Worm (Caenorhabditis elegans) whole organism, early embryonic: ENCODE measurements around the gene T26G10.5.

Experiments
- B0310.2 ChIP-seq: sonication (generic microtip); optimal IDR thresholded peaks from 2 replicates; lab custom pipeline; 2016; ENCODE audit warnings: mild to moderate bottlenecking, missing genetic modification characterization, missing compliant biosample characterization
- aly-1 ChIP-seq: sonication (generic microtip); optimal IDR thresholded peaks from 2 replicates; lab custom pipeline; 2016; ENCODE audit warnings: missing genetic modification characterization, missing compliant biosample characterization
- ama-1 ChIP-seq: fragments of 150-350 bp; optimal IDR thresholded peaks from 2 replicates; lab custom pipeline; 2014
- ceh-13 ChIP-seq: fragments of 200-800 bp; sonication (Bioruptor generic); optimal IDR thresholded peaks from 2 replicates; lab custom pipeline; 2018; ENCODE audit warnings: mild to moderate bottlenecking, missing genetic modification characterization, missing compliant biosample characterization
- flt-1 ChIP-seq: fragments of 200-800 bp; sonication (Bioruptor generic); IDR thresholded peaks from 2 replicates; pipeline ENCODE4 v1.3.6; 2022; ENCODE audit warnings: missing genetic modification characterization, missing compliant biosample characterization
- hmbx-1 ChIP-seq: sonication (generic microtip); optimal IDR thresholded peaks from 2 replicates; lab custom pipeline; 2016; ENCODE audit warnings: mild to moderate bottlenecking, missing genetic modification characterization, missing compliant biosample characterization
- hmg-4 ChIP-seq: fragments of 200-800 bp; sonication (Bioruptor generic); optimal IDR thresholded peaks from 2 replicates; lab custom pipeline; 2018; ENCODE audit warnings: mild to moderate bottlenecking, missing genetic modification characterization, missing compliant biosample characterization
- hnd-1 ChIP-seq: sonication (generic microtip); optimal IDR thresholded peaks from 2 replicates; lab custom pipeline; 2016; ENCODE audit warnings: missing genetic modification characterization, missing compliant biosample characterization
- scrt-1 ChIP-seq: fragments of 200-800 bp; sonication (Bioruptor generic); IDR thresholded peaks from 2 replicates; pipeline ENCODE4 v1.3.6; 2022; ENCODE audit warnings: missing genetic modification characterization, missing compliant biosample characterization
- sea-1 ChIP-seq: fragments of 200-800 bp; sonication (Bioruptor generic); conservative IDR thresholded peaks from 2 replicates; pipeline ENCODE4 v1.3.6; 2022; ENCODE audit warnings: missing genetic modification characterization, missing compliant biosample characterization
- tbx-11 ChIP-seq: fragments of 200-800 bp; sonication (Bioruptor generic); IDR thresholded peaks from 2 replicates; pipeline ENCODE4 v1.3.6; 2022; ENCODE audit warnings: missing genetic modification characterization, missing compliant biosample characterization
- tra-4 ChIP-seq: sonication (generic microtip); optimal IDR thresholded peaks from 2 replicates; lab custom pipeline; 2017; ENCODE audit warnings: missing genetic modification characterization, missing compliant biosample characterization

- no peak for TF ChIP-seq flt-1 (GFP tag; lab: Robert Waterston, UW)
- TF ChIP-seq B0310.2 (tag; lab: Kevin White, UChicago) = no peak
- TF ChIP-seq hmg-4 = no peak
- no peak for TF ChIP-seq ama-1 (lab: Kevin White, UChicago)
- no peak for TF ChIP-seq aly-1 (tag; lab: Kevin White, UChicago)
- TF ChIP-seq tbx-11 (GFP tag; lab: Robert Waterston, UW) = no peak
- TF ChIP-seq sea-1 (GFP tag; lab: Robert Waterston, UW) = no peak
- TF ChIP-seq hnd-1 (tag; lab: Kevin White, UChicago) = no peak
- no peak for TF ChIP-seq scrt-1 (GFP tag; lab: Robert Waterston, UW)
- no peak for TF ChIP-seq hmbx-1 (tag; lab: Kevin White, UChicago)
- no peak for TF ChIP-seq tra-4 (tag; lab: Kevin White, UChicago)
- TF ChIP-seq ceh-13 (GFP tag; lab: Kevin White, UChicago) = no peak
These were observed 14.9 kb upstream of the T26G10.5 start, which contains the start of gene emb-30 for ce11 chrIII:9441133-9441532.
